Worm (Caenorhabditis elegans) whole organism, L3 larva: ENCODE results near the gene col-131.
A peak's percentile ranks its signal among the peaks of the same experiment; 100 is the strongest.

Source experiments
- R02D3.7 ChIP-seq: fragments of 150-350 bp; optimal IDR thresholded peaks from 2 replicates; lab custom pipeline; 2014; ENCODE audit warnings: missing biosample characterization, missing genetic modification characterization
- aly-2 ChIP-seq: fragments of 150-350 bp; optimal IDR thresholded peaks from 2 replicates; lab custom pipeline; 2014; ENCODE audit warnings: missing biosample characterization, missing genetic modification characterization
- ama-1 ChIP-seq: fragments of 150-350 bp; optimal IDR thresholded peaks from 2 replicates; lab custom pipeline; 2018
- ceh-16 ChIP-seq: sonication (generic microtip); optimal IDR thresholded peaks from 2 replicates; lab custom pipeline; 2017; ENCODE audit warnings: missing biosample characterization, missing genetic modification characterization
- ceh-9 ChIP-seq: sonication (generic microtip); optimal IDR thresholded peaks from 2 replicates; lab custom pipeline; 2018; ENCODE audit warnings: missing biosample characterization, missing genetic modification characterization
- egl-27 ChIP-seq: sonication (generic microtip); optimal IDR thresholded peaks from 4 replicates; lab custom pipeline; 2017; ENCODE audit warnings: missing biosample characterization, missing genetic modification reagents, missing genetic modification characterization
- egl-5 ChIP-seq: fragments of 150-350 bp; optimal IDR thresholded peaks from 2 replicates; lab custom pipeline; 2017; ENCODE audit warnings: missing biosample characterization, missing genetic modification reagents, missing genetic modification characterization, inconsistent platforms
- elt-1 ChIP-seq: fragments of 150-350 bp; optimal IDR thresholded peaks from 2 replicates; lab custom pipeline; 2014; ENCODE audit warnings: missing biosample characterization, missing genetic modification characterization
- fkh-10 ChIP-seq: sonication (generic microtip); optimal IDR thresholded peaks from 2 replicates; lab custom pipeline; 2017; ENCODE audit warnings: missing biosample characterization, missing genetic modification reagents, missing genetic modification characterization
- fkh-2 ChIP-seq: fragments of 150-350 bp; optimal IDR thresholded peaks from 2 replicates; lab custom pipeline; 2014; ENCODE audit warnings: missing biosample characterization, missing genetic modification reagents, missing genetic modification characterization
- fos-1 ChIP-seq: fragments of 150-350 bp; optimal IDR thresholded peaks from 2 replicates; lab custom pipeline; 2014; ENCODE audit warnings: missing biosample characterization, missing genetic modification characterization
- hmg-11 ChIP-seq: sonication (generic microtip); optimal IDR thresholded peaks from 2 replicates; lab custom pipeline; 2016; ENCODE audit warnings: missing genetic modification characterization, missing compliant biosample characterization
- jun-1 ChIP-seq: fragments of 150-350 bp; optimal IDR thresholded peaks from 2 replicates; lab custom pipeline; 2014; ENCODE audit warnings: missing biosample characterization, missing genetic modification reagents, missing genetic modification characterization
- lin-39 ChIP-seq: fragments of 150-350 bp; optimal IDR thresholded peaks from 2 replicates; lab custom pipeline; 2018; ENCODE audit warnings: missing biosample characterization, missing genetic modification reagents, missing genetic modification characterization
- lsy-12 ChIP-seq: sonication (generic microtip); optimal IDR thresholded peaks from 2 replicates; lab custom pipeline; 2016; ENCODE audit warnings: mild to moderate bottlenecking, missing genetic modification characterization, missing compliant biosample characterization
- mdl-1 ChIP-seq: fragments of 150-350 bp; optimal IDR thresholded peaks from 2 replicates; lab custom pipeline; 2014; ENCODE audit warnings: missing biosample characterization, missing genetic modification characterization
- nfya-1 ChIP-seq: sonication (generic microtip); optimal IDR thresholded peaks from 2 replicates; lab custom pipeline; 2017; ENCODE audit warnings: missing genetic modification characterization, mild to moderate bottlenecking, missing compliant biosample characterization, antibody characterized with exemption, moderate library complexity; ENCODE audit not compliant: insufficient read depth
- nhr-11 ChIP-seq: fragments of 150-350 bp; optimal IDR thresholded peaks from 2 replicates; lab custom pipeline; 2014; ENCODE audit warnings: missing biosample characterization, missing genetic modification characterization
- nhr-23 ChIP-seq: fragments of 150-350 bp; optimal IDR thresholded peaks from 2 replicates; lab custom pipeline; 2014; ENCODE audit warnings: missing biosample characterization, missing genetic modification reagents, missing genetic modification characterization
- nhr-237 ChIP-seq: fragments of 150-350 bp; optimal IDR thresholded peaks from 2 replicates; lab custom pipeline; 2014; ENCODE audit warnings: missing biosample characterization, missing genetic modification characterization
- nhr-25 ChIP-seq: sonication (generic microtip); optimal IDR thresholded peaks from 2 replicates; lab custom pipeline; 2017; ENCODE audit warnings: missing biosample characterization, missing genetic modification characterization
- nhr-43 ChIP-seq: sonication (generic microtip); optimal IDR thresholded peaks from 2 replicates; lab custom pipeline; 2016; ENCODE audit warnings: mild to moderate bottlenecking, missing genetic modification characterization, missing compliant biosample characterization; ENCODE audit not compliant: poor library complexity, severe bottlenecking
- nhr-77 ChIP-seq: fragments of 150-350 bp; optimal IDR thresholded peaks from 2 replicates; lab custom pipeline; 2014; ENCODE audit warnings: missing biosample characterization, missing genetic modification characterization
- pha-4 ChIP-seq: fragments of 150-350 bp; optimal IDR thresholded peaks from 2 replicates; lab custom pipeline; 2014; ENCODE audit warnings: missing biosample characterization, missing genetic modification reagents, missing genetic modification characterization
- snpc-4 ChIP-seq: fragments of 150-350 bp; optimal IDR thresholded peaks from 2 replicates; lab custom pipeline; 2014; ENCODE audit warnings: missing biosample characterization, missing genetic modification characterization
- tbx-2 ChIP-seq: sonication (generic microtip); optimal IDR thresholded peaks from 2 replicates; lab custom pipeline; 2016; ENCODE audit warnings: mild to moderate bottlenecking, missing genetic modification characterization, missing compliant biosample characterization
- unc-39 ChIP-seq: sonication (generic microtip); optimal IDR thresholded peaks from 4 replicates; lab custom pipeline; 2017; ENCODE audit warnings: missing biosample characterization, missing genetic modification characterization
- unc-62 ChIP-seq: fragments of 150-350 bp; sonication (generic microtip); optimal IDR thresholded peaks from 4 replicates; lab custom pipeline; 2014; ENCODE audit warnings: missing biosample characterization, missing genetic modification reagents, missing genetic modification characterization
- zag-1 ChIP-seq: fragments of 150-350 bp; optimal IDR thresholded peaks from 2 replicates; lab custom pipeline; 2014; ENCODE audit warnings: missing biosample characterization, missing genetic modification characterization

The col-131 gene

ce11 chrIV:13021006-13021405, 46.1 kb downstream of the col-131 start:
- TF ChIP-seq nhr-43 (tag; lab: Kevin White, UChicago), result no peak

ce11 chrIV:13016820-13017219, 50.3 kb downstream of the col-131 start:
- TF ChIP-seq lsy-12 (tag; lab: Kevin White, UChicago) (no peak), nhr-237 (tag; lab: Kevin White, UChicago) (no peak), egl-27 (tag; lab: Kevin White, UChicago) (no peak), aly-2 (tag; lab: Kevin White, UChicago) (no peak), hmg-11 (tag; lab: Kevin White, UChicago) (peak; percentile 39), ama-1 (no peak), jun-1 (no peak), fkh-10 (GFP tag; lab: Kevin White, UChicago) (peak; percentile 70), nhr-77 (tag; lab: Kevin White, UChicago) (no peak), tbx-2 (tag; lab: Kevin White, UChicago) (no peak), ceh-9 (tag; lab: Kevin White, UChicago) (no peak), unc-62 (no peak)

- no peak for TF ChIP-seq fos-1 (tag; lab: Kevin White, UChicago)
- TF ChIP-seq pha-4 (tag; lab: Kevin White, UChicago), result no peak
- no peak for TF ChIP-seq unc-39 (tag; lab: Kevin White, UChicago)
- no peak for TF ChIP-seq ama-1
- TF ChIP-seq zag-1 (tag; lab: Kevin White, UChicago), result no peak
- TF ChIP-seq nhr-25, result no peak
- TF ChIP-seq nfya-1 (tag; lab: Kevin White, UChicago), result peak; percentile 38
- no peak for TF ChIP-seq ceh-16 (tag; lab: Kevin White, UChicago)
- TF ChIP-seq snpc-4 (tag; lab: Kevin White, UChicago), result no peak
- TF ChIP-seq nhr-23, result no peak
- TF ChIP-seq egl-5 (tag; lab: Kevin White, UChicago), result peak; percentile 29
- TF ChIP-seq aly-2 (tag; lab: Kevin White, UChicago), result no peak
- no peak for TF ChIP-seq nhr-43 (tag; lab: Kevin White, UChicago)
- TF ChIP-seq fkh-2 (tag; lab: Kevin White, UChicago), result no peak
- no peak for TF ChIP-seq egl-27 (tag; lab: Kevin White, UChicago)
- TF ChIP-seq nhr-77 (tag; lab: Kevin White, UChicago), result no peak
- TF ChIP-seq R02D3.7 (tag; lab: Kevin White, UChicago), result no peak
- TF ChIP-seq tbx-2 (tag; lab: Kevin White, UChicago), result no peak
- TF ChIP-seq lin-39 (tag; lab: Kevin White, UChicago), result peak; percentile 44
- no peak for TF ChIP-seq jun-1
- no peak for TF ChIP-seq nhr-11 (tag; lab: Kevin White, UChicago)
- no peak for TF ChIP-seq mdl-1 (tag; lab: Kevin White, UChicago)
- no peak for TF ChIP-seq elt-1 (tag; lab: Kevin White, UChicago)
Observed at ce11 chrIV:13015801-13016404, 51.2 kb downstream of the col-131 start.
